Worm (Caenorhabditis elegans) whole organism, L4/young adult: ENCODE data around the gene gnrr-5.

Experiments
- W03F9.2 ChIP-seq: fragments of 150-350 bp; optimal IDR thresholded peaks from 2 replicates; lab custom pipeline; 2014; ENCODE audit warnings: missing biosample characterization, missing genetic modification characterization
- dao-5 ChIP-seq: sonication (generic microtip); optimal IDR thresholded peaks from 2 replicates; lab custom pipeline; 2016; ENCODE audit warnings: missing genotype, missing genetic modification characterization, moderate library complexity, missing compliant biosample characterization

DNA sequence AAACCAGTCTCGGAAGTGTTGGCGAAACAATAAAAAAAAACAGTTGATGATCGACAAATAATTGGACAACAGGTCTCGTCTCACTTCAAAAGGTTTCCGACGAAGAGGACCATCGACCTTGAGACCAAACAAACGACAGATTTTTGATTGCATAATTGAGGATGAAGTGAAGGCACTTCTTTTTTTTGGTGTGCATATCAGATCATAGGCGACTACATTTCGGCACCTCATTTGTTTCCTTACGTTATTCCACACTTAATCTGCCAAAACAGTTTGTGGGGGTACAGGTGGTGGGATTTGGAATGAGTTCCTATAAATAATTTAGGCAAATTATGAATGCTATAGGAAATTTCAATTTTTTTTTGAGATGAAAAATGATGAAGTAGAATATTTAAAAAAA, 32.1 kb upstream of the gnrr-5 start:
- no peak for TF ChIP-seq W03F9.2 (tag; lab: Kevin White, UChicago)
- no peak for TF ChIP-seq dao-5 (tag; lab: Kevin White, UChicago)
